Worm (Caenorhabditis elegans): ENCODE measurements around the gene Y46G5A.22.

Gene Y46G5A.22

ce11 chrII:12797211-12797794 is 21.1 kb downstream of the Y46G5A.22 start:
- no peak for TF ChIP-seq daf-19 (GFP tag; conservative IDR thresholded peaks at IDR 0.05)
- TF ChIP-seq lsy-2 (tag; optimal IDR thresholded peaks at IDR 0.05): peak in 1 of 2 experiments; percentile 35
- peak in 1 of 2 experiments; percentile 65 for TF ChIP-seq mdl-1 (tag; optimal IDR thresholded peaks at IDR 0.05)
- TF ChIP-seq mep-1 (tag; optimal IDR thresholded peaks at IDR 0.05): peak; percentile 11
- no peak for TF ChIP-seq madf-5 (GFP tag; IDR thresholded peaks at IDR 0.05)
- TF ChIP-seq zag-1 (tag; optimal IDR thresholded peaks at IDR 0.05): no peak
- TF ChIP-seq snpc-4 (tag; optimal IDR thresholded peaks at IDR 0.05): no peak
- TF ChIP-seq ceh-32 (tag; optimal IDR thresholded peaks at IDR 0.05; ENCODE audit: poor library complexity): no peak
- peak; percentile 80 for TF ChIP-seq dmd-6 (GFP tag; IDR thresholded peaks at IDR 0.05)
- TF ChIP-seq F37D6.2 (tag; optimal IDR thresholded peaks at IDR 0.05): no peak
- TF ChIP-seq nhr-42 (GFP tag; IDR thresholded peaks at IDR 0.05): no peak
- no peak for TF ChIP-seq nhr-237 (tag; optimal IDR thresholded peaks at IDR 0.05)
- TF ChIP-seq spr-1 (tag; optimal IDR thresholded peaks at IDR 0.05): no peak
- no peak; the same call in 1 of the 2 replicates for TF ChIP-seq mdt-29 (GFP tag; IDR thresholded peaks at IDR 0.05)
- TF ChIP-seq lin-13 (GFP tag; optimal IDR thresholded peaks at IDR 0.05): no peak
- no peak for TF ChIP-seq vab-7 (GFP tag; IDR thresholded peaks at IDR 0.05)
- TF ChIP-seq tra-1 (GFP tag; IDR thresholded peaks at IDR 0.05): 0 out of 2 replicates have a peak, but pooled peaks have one; percentile 11
- TF ChIP-seq mxl-3 (GFP tag; optimal IDR thresholded peaks at IDR 0.05): peak; percentile 53
- no peak for TF ChIP-seq nhr-11 (tag; optimal IDR thresholded peaks at IDR 0.05)
- no peak for TF ChIP-seq gei-8 (GFP tag; optimal IDR thresholded peaks at IDR 0.05)
- no peak for TF ChIP-seq zip-2 (tag; optimal IDR thresholded peaks at IDR 0.05)
- TF ChIP-seq nhr-41 (GFP tag; IDR thresholded peaks at IDR 0.05): no peak
- TF ChIP-seq ama-1 (optimal IDR thresholded peaks at IDR 0.05): no peak
- no peak for TF ChIP-seq madf-9 (GFP tag; conservative IDR thresholded peaks at IDR 0.05)
- no peak for TF ChIP-seq R02D3.7 (tag; optimal IDR thresholded peaks at IDR 0.05)
- TF ChIP-seq zip-11 (GFP tag; IDR thresholded peaks at IDR 0.05): no peak
- 0 out of 2 replicates have a peak, but pooled peaks have one; percentile 15 for TF ChIP-seq lin-1 (GFP tag; IDR thresholded peaks at IDR 0.05)
- TF ChIP-seq daf-12 (tag; optimal IDR thresholded peaks at IDR 0.05): no peak
- no peak for TF ChIP-seq daf-16 (GFP tag; optimal IDR thresholded peaks at IDR 0.05)
- TF ChIP-seq daf-16 (tag; optimal IDR thresholded peaks at IDR 0.05): peak; percentile 97
- TF ChIP-seq unc-62 (GFP tag; optimal IDR thresholded peaks at IDR 0.05 in 1 of 2): peak in 1 of 2 experiments; percentile 53
- TF ChIP-seq unc-62 (tag; optimal IDR thresholded peaks at IDR 0.05): no peak
- no peak for TF ChIP-seq F26F4.8 (GFP tag; conservative IDR thresholded peaks at IDR 0.05)
- no peak for TF ChIP-seq nhr-48 (tag; optimal IDR thresholded peaks at IDR 0.05)
- TF ChIP-seq cey-2 (tag; optimal IDR thresholded peaks at IDR 0.05; ENCODE audit: borderline replicate concordance, insufficient read depth): no peak
- no peak for TF ChIP-seq ces-1 (GFP tag; optimal IDR thresholded peaks at IDR 0.05)
- TF ChIP-seq F44E2.7 (GFP tag; IDR thresholded peaks at IDR 0.05): no peak
- TF ChIP-seq nhr-111 (GFP tag; optimal IDR thresholded peaks at IDR 0.05): no peak
- TF ChIP-seq fkh-10 (GFP tag; optimal IDR thresholded peaks at IDR 0.05): no peak
- TF ChIP-seq nhr-10 (tag; optimal IDR thresholded peaks at IDR 0.05): no peak
- TF ChIP-seq nhr-77 (tag; optimal IDR thresholded peaks at IDR 0.05): peak; percentile 32
- no peak for TF ChIP-seq F10B5.3 (tag; optimal IDR thresholded peaks at IDR 0.05)
- TF ChIP-seq ZK337.2 (GFP tag; IDR thresholded peaks at IDR 0.05): no peak
- peak; percentile 27 for TF ChIP-seq T20F7.1 (GFP tag; optimal IDR thresholded peaks at IDR 0.05)
- TF ChIP-seq pha-4 (GFP tag; IDR thresholded peaks at IDR 0.05): no peak
- no peak for TF ChIP-seq pha-4 (tag; optimal IDR thresholded peaks at IDR 0.05)
- no peak for TF ChIP-seq T26A8.4 (GFP tag; IDR thresholded peaks at IDR 0.05)
- no peak for TF ChIP-seq egl-27 (tag; optimal IDR thresholded peaks at IDR 0.05)
- no peak for TF ChIP-seq F49E8.2 (tag; optimal IDR thresholded peaks at IDR 0.05; ENCODE audit: borderline replicate concordance)
- no peak for TF ChIP-seq aha-1 (tag)
- TF ChIP-seq unc-39 (tag; optimal IDR thresholded peaks at IDR 0.05): no peak
- TF ChIP-seq ceh-62 (tag; optimal IDR thresholded peaks at IDR 0.05): no peak
- no peak for TF ChIP-seq tag-97 (GFP tag; IDR thresholded peaks at IDR 0.05)

All from whole organism, L4 larva.